Worm (Caenorhabditis elegans): Measurements from ENCODE around the gene C01G5.7.

- TF ChIP-seq tbx-2 (tag; optimal IDR thresholded peaks at IDR 0.05): no peak
- TF ChIP-seq lin-15B (tag; optimal IDR thresholded peaks at IDR 0.05): no peak
- TF ChIP-seq snpc-4 (tag; optimal IDR thresholded peaks at IDR 0.05): no peak
- no peak for TF ChIP-seq aly-2 (tag; optimal IDR thresholded peaks at IDR 0.05)
- no peak for TF ChIP-seq zag-1 (tag; optimal IDR thresholded peaks at IDR 0.05)
- TF ChIP-seq mdl-1 (tag; optimal IDR thresholded peaks at IDR 0.05): no peak
- no peak for TF ChIP-seq ama-1 (optimal IDR thresholded peaks at IDR 0.05)
Measured at ce11 chrIV:6480978-6481377, 37.0 kb upstream of the C01G5.7 start.

All from whole organism, L3 larva.